Worm (Caenorhabditis elegans): ENCODE measurements around the gene era-1.

ce11 chrV:6702692-6703091 is at the start of gene era-1:
- TF ChIP-seq blmp-1 (tag; optimal IDR thresholded peaks at IDR 0.05) (no peak), nhr-28 (tag; optimal IDR thresholded peaks at IDR 0.05) (no peak), elt-3 (tag; optimal IDR thresholded peaks at IDR 0.05) (no peak), lin-32 (GFP tag; optimal IDR thresholded peaks at IDR 0.05) (no peak), snpc-4 (tag; optimal IDR thresholded peaks at IDR 0.05) (no peak), ztf-11 (tag; optimal IDR thresholded peaks at IDR 0.05) (no peak), nhr-76 (tag; optimal IDR thresholded peaks at IDR 0.05) (no peak)

Measured in whole organism, mixed stage, embryonic.